Worm (Caenorhabditis elegans) whole organism, L3 larva: ENCODE results near the gene T12A7.6.

Source experiments
- ZK546.5 ChIP-seq: sonication (generic microtip); optimal IDR thresholded peaks from 2 replicates; lab custom pipeline; 2017; ENCODE audit warnings: missing biosample characterization, missing genetic modification characterization
- ceh-9 ChIP-seq: sonication (generic microtip); optimal IDR thresholded peaks from 2 replicates; lab custom pipeline; 2018; ENCODE audit warnings: missing biosample characterization, missing genetic modification characterization
- egl-27 ChIP-seq: sonication (generic microtip); optimal IDR thresholded peaks from 4 replicates; lab custom pipeline; 2017; ENCODE audit warnings: missing biosample characterization, missing genetic modification reagents, missing genetic modification characterization
- elt-3 ChIP-seq, 3 experiments: fragments of 150-350 bp in 1 of 3; sonication (generic microtip) in 2 of 3; optimal IDR thresholded peaks; 2 replicates in 2 of 3; 4 replicates in 1 of 3; lab custom pipeline; 2014 to 2017; ENCODE audit warnings: missing biosample characterization in 3 of 3, missing genetic modification characterization in 3 of 3
- fkh-10 ChIP-seq: sonication (generic microtip); optimal IDR thresholded peaks from 2 replicates; lab custom pipeline; 2017; ENCODE audit warnings: missing biosample characterization, missing genetic modification reagents, missing genetic modification characterization
- jun-1 ChIP-seq: fragments of 150-350 bp; optimal IDR thresholded peaks from 2 replicates; lab custom pipeline; 2014; ENCODE audit warnings: missing biosample characterization, missing genetic modification reagents, missing genetic modification characterization
- nhr-11 ChIP-seq: fragments of 150-350 bp; optimal IDR thresholded peaks from 2 replicates; lab custom pipeline; 2014; ENCODE audit warnings: missing biosample characterization, missing genetic modification characterization
- nhr-12 ChIP-seq: fragments of 150-350 bp; optimal IDR thresholded peaks from 2 replicates; lab custom pipeline; 2014; ENCODE audit warnings: missing biosample characterization, missing genetic modification characterization
- pha-4 ChIP-seq: fragments of 150-350 bp; optimal IDR thresholded peaks from 2 replicates; lab custom pipeline; 2014; ENCODE audit warnings: missing biosample characterization, missing genetic modification reagents, missing genetic modification characterization
- pqm-1 ChIP-seq: fragments of 150-350 bp; optimal IDR thresholded peaks from 2 replicates; lab custom pipeline; 2017; ENCODE audit warnings: missing biosample characterization, missing genetic modification characterization, inconsistent platforms
- skn-1 ChIP-seq: fragments of 150-350 bp; optimal IDR thresholded peaks from 2 replicates; lab custom pipeline; 2014; ENCODE audit warnings: missing biosample characterization, missing genetic modification characterization
- snpc-4 ChIP-seq: fragments of 150-350 bp; optimal IDR thresholded peaks from 2 replicates; lab custom pipeline; 2014; ENCODE audit warnings: missing biosample characterization, missing genetic modification characterization
- unc-62 ChIP-seq: fragments of 150-350 bp; sonication (generic microtip); optimal IDR thresholded peaks from 4 replicates; lab custom pipeline; 2014; ENCODE audit warnings: missing biosample characterization, missing genetic modification reagents, missing genetic modification characterization

ce11 chrIV:11785064-11785840 is 36.2 kb downstream of the T12A7.6 start:
- TF ChIP-seq pha-4 (tag; lab: Kevin White, UChicago) (no peak), egl-27 (tag; lab: Kevin White, UChicago) (no peak), nhr-11 (no peak), fkh-10 (GFP tag; lab: Kevin White, UChicago) (peak; percentile 63), jun-1 (tag; lab: Kevin White, UChicago) (no peak), ceh-9 (no peak), elt-3 (tag; optimal IDR thresholded peaks at IDR 0.05; lab: Kevin White, UChicago) (no peak), unc-62 (no peak), ZK546.5 (tag; lab: Kevin White, UChicago) (no peak), nhr-12 (tag; lab: Kevin White, UChicago) (no peak), snpc-4 (no peak), skn-1 (no peak), pqm-1 (tag; lab: Kevin White, UChicago) (no peak)
